Fruit fly (Drosophila melanogaster): Measurements from ENCODE around the gene NAAT1.

Gene NAAT1

DNA sequence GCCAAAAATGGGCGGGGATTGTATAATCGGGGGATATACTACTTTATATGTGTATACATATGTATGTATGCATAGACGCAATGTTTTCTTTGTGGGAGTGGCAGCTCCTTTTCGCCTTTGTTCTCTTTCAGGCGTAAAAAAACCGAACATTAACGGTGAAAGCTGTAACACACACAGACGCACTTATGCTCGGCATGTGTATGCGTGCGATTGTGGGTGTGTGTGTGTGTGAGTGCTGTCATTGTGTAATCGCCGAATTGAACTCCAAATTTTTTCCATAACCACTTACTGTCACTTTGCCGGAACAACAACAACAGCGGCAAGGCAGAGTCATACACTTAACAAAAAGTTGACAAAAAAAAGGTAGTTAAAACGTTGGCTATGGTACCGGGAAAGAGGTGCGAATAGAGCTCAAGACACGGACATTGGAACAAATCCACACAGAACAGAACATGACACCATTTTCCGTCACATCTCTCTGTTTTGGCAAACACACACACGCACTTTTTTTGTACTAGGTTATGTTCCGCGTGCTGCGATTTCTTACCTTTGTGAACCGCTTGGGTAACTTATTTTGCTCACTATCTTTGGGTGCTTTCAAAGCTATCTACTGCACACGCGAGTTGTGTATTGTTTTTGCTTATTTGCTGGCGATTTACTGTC lies 9.4 kb upstream of the NAAT1 start:
- TF ChIP-seq CG12768 (GFP tag; optimal IDR thresholded peaks at IDR 0.05), result no peak
- no peak for TF ChIP-seq kay (GFP tag; ENCODE audit: borderline replicate concordance)
- TF ChIP-seq tj (GFP tag; optimal IDR thresholded peaks at IDR 0.05), result no peak
- no peak for TF ChIP-seq CG33017 (tag; optimal IDR thresholded peaks at IDR 0.05)
- TF ChIP-seq bab1 (GFP tag; optimal IDR thresholded peaks at IDR 0.05), result no peak
- TF ChIP-seq CG7101 (tag; optimal IDR thresholded peaks at IDR 0.05), result no peak
- TF ChIP-seq Clk (GFP tag; optimal IDR thresholded peaks at IDR 0.05), result no peak
- TF ChIP-seq CG1620 (GFP tag; optimal IDR thresholded peaks at IDR 0.05), result no peak
- no peak for TF ChIP-seq pad (GFP tag; optimal IDR thresholded peaks at IDR 0.05)
- no peak for TF ChIP-seq Mnt (GFP tag; optimal IDR thresholded peaks at IDR 0.05)
- no peak for TF ChIP-seq cic (GFP tag; optimal IDR thresholded peaks at IDR 0.05)
- no peak for TF ChIP-seq Hr96 (GFP tag; optimal IDR thresholded peaks at IDR 0.05)
- no peak for TF ChIP-seq toe (GFP tag; optimal IDR thresholded peaks at IDR 0.05)
- no peak for TF ChIP-seq cnc (optimal IDR thresholded peaks at IDR 0.05)
- no peak for TF ChIP-seq CG11617 (GFP tag; optimal IDR thresholded peaks at IDR 0.05)
- TF ChIP-seq CG7045 (GFP tag; optimal IDR thresholded peaks at IDR 0.05), result no peak
- no peak for TF ChIP-seq CG14711 (tag; optimal IDR thresholded peaks at IDR 0.05)
- TF ChIP-seq ovo (GFP tag; optimal IDR thresholded peaks at IDR 0.05), result no peak

DNA sequence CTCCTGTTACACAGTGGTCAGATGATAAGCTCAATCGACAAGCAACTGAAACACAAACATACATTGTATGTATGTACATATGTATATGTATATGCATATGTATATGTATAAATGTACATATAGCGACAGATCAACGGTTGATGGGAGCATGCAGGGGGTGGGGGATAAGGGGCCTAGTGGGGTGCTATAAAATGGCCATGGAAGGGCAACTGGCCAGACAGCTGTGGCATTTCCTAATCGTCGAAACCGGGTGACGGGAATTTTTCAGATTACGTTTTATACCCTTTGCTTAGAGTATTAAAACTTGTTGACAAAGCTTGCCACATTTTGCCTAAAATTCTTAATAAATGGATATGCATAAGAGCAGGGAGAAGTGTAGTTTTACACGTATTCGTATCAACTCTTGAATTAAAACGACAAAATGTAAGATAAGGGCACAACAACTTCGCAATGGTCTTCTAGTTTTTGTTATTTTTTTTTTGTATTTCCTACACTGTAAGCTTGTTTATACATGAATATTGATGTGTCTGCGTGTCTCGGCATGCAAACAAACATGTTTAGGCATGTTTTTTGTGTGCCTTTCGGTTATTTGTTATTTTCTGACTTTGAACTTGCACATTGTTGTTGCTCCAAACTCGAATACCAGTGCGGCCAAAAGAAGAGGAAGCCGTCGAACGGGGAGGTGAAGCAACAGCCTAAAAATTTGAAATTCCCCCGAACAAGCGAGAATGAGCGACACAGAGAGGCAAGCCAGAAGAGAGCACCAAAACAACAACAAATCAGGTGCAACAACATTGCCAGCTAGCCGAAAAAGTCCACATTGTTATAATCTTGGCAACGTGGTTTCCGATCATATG lies 8.6 kb upstream of the NAAT1 start:
- TF ChIP-seq CG11617 (GFP tag; optimal IDR thresholded peaks at IDR 0.05) (peak; percentile 34), Crg-1 (GFP tag; optimal IDR thresholded peaks at IDR 0.05) (no peak), Hr96 (GFP tag; optimal IDR thresholded peaks at IDR 0.05) (no peak), toe (GFP tag; optimal IDR thresholded peaks at IDR 0.05) (no peak), pad (GFP tag; optimal IDR thresholded peaks at IDR 0.05) (no peak), cnc (optimal IDR thresholded peaks at IDR 0.05) (no peak), cic (GFP tag; optimal IDR thresholded peaks at IDR 0.05) (peak; percentile 25), CG5204 (GFP tag; optimal IDR thresholded peaks at IDR 0.05) (no peak), CG7101 (tag; optimal IDR thresholded peaks at IDR 0.05) (peak; percentile 45), CG33017 (tag; optimal IDR thresholded peaks at IDR 0.05) (peak; percentile 21), kay (GFP tag; ENCODE audit: borderline replicate concordance) (no peak), ovo (GFP tag; optimal IDR thresholded peaks at IDR 0.05) (peak; percentile 32), CG14711 (tag; optimal IDR thresholded peaks at IDR 0.05) (peak; percentile 40)

DNA sequence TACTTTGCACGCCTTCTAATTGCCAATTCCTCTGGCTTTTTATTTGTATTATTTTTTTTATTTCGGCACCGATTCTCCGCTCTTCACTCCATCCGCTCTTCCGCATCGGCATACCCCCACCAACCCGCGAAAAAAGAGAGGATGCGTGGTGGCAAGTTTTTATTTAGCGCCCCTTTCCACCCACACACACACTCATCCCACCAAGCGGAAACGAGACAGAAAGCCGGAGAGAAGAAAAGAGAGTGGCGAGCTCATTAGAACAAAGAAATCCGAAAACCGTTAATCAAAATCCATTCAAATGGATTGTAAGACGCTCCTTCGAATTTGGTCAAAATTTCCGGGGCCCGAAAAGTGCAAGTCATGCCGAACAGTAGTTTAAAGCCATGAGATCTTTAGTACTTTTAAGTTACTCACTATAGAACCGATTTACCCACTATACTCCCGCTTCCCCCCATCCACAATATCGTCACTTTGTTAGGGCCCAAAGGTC lies 8.0 kb upstream of the NAAT1 start:
- TF ChIP-seq kay (GFP tag; ENCODE audit: borderline replicate concordance) (peak; percentile 59), Mnt (GFP tag; optimal IDR thresholded peaks at IDR 0.05) (no peak), bab1 (GFP tag; optimal IDR thresholded peaks at IDR 0.05) (no peak), ovo (GFP tag; optimal IDR thresholded peaks at IDR 0.05) (no peak), cnc (optimal IDR thresholded peaks at IDR 0.05) (peak; percentile 81 to 83)

DNA sequence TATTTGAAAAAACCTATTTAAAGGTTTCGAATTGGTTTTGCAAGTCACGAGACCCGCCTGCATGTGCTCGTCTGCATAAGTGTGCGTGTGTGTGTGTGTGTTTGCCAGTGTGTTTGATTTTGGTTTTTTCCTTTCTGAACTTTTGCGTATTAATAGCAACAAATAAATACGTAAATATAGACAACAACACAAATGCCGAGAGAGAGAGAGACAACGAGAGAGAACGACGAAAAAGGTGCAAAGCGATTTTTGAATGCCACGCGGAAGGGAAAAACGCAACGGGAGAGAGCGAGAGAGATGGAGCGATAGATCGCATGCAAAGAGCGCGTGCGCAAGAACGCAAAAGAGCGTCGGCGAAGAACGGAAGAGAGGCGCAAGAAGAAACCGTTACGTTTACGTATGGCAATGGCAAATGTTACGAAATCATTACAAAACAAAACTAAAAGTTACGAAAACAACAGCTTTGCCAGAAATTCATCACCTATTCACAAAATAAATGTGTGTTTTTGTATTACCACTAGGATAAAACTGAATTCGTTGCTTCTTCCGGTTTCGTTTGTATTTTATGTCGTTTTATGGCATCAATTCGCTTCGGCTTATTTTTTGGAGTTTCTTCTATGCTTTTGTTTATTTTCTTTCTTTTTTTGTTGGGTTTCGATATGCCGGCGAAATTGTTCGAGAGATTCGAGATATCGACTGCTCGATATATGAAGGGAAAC lies 7.3 kb upstream of the NAAT1 start:
- peak; percentile 6 for TF ChIP-seq pad (GFP tag; optimal IDR thresholded peaks at IDR 0.05)
- TF ChIP-seq CG12768 (GFP tag; optimal IDR thresholded peaks at IDR 0.05), result no peak
- no peak for TF ChIP-seq Crg-1 (GFP tag; optimal IDR thresholded peaks at IDR 0.05)
- TF ChIP-seq CG11617 (GFP tag; optimal IDR thresholded peaks at IDR 0.05), result no peak
- peak in 1 of 2 experiments; percentile 25 for TF ChIP-seq cnc (optimal IDR thresholded peaks at IDR 0.05)
- no peak for TF ChIP-seq CG33017 (tag; optimal IDR thresholded peaks at IDR 0.05)
- TF ChIP-seq Hr96 (GFP tag; optimal IDR thresholded peaks at IDR 0.05), result no peak
- TF ChIP-seq CG14711 (tag; optimal IDR thresholded peaks at IDR 0.05), result no peak
- no peak for TF ChIP-seq bab1 (GFP tag; optimal IDR thresholded peaks at IDR 0.05)
- peak; percentile 83 for TF ChIP-seq ovo (GFP tag; optimal IDR thresholded peaks at IDR 0.05)
- TF ChIP-seq Mnt (GFP tag; optimal IDR thresholded peaks at IDR 0.05), result peak; percentile 83
- TF ChIP-seq CG7045 (GFP tag; optimal IDR thresholded peaks at IDR 0.05), result no peak
- TF ChIP-seq kay (GFP tag; ENCODE audit: borderline replicate concordance), result peak; percentile 80
- peak; percentile 41 for TF ChIP-seq tj (GFP tag; optimal IDR thresholded peaks at IDR 0.05)
- TF ChIP-seq CG7101 (tag; optimal IDR thresholded peaks at IDR 0.05), result no peak
- no peak for TF ChIP-seq Clk (GFP tag; optimal IDR thresholded peaks at IDR 0.05)
- TF ChIP-seq CG1620 (GFP tag; optimal IDR thresholded peaks at IDR 0.05), result no peak
- TF ChIP-seq cic (GFP tag; optimal IDR thresholded peaks at IDR 0.05), result no peak

DNA sequence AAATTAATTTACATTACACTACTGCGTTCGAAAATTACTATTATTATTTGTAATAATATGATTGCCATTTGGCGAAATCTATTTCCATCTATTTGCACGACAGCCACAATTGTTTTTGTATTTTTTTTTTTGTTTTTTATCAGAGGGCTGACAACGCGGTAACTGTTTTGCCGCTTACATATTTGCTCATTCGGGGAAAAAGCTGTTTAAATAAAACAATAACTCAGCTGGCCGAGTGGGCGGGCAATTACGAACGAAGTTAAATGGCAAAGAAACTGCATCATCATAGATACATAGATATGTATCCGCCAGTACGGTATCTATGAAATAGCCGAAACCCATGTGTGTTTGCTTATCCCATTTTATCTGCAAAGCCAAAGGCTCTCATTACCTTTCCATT lies 1.8 kb downstream of the NAAT1 start:
- TF ChIP-seq CG5204 (GFP tag; optimal IDR thresholded peaks at IDR 0.05), result no peak
- TF ChIP-seq cic (GFP tag; optimal IDR thresholded peaks at IDR 0.05), result no peak
- TF ChIP-seq CG1620 (GFP tag; optimal IDR thresholded peaks at IDR 0.05), result no peak
- TF ChIP-seq ovo (GFP tag; optimal IDR thresholded peaks at IDR 0.05), result no peak
- TF ChIP-seq toe (GFP tag; optimal IDR thresholded peaks at IDR 0.05), result no peak
- TF ChIP-seq CG12768 (GFP tag; optimal IDR thresholded peaks at IDR 0.05), result no peak
- no peak for TF ChIP-seq pad (GFP tag; optimal IDR thresholded peaks at IDR 0.05)
- TF ChIP-seq CG7045 (GFP tag; optimal IDR thresholded peaks at IDR 0.05), result no peak
- TF ChIP-seq kay (GFP tag; ENCODE audit: borderline replicate concordance), result no peak
- no peak for TF ChIP-seq CG14711 (tag; optimal IDR thresholded peaks at IDR 0.05)
- TF ChIP-seq tj (GFP tag; optimal IDR thresholded peaks at IDR 0.05), result no peak
- TF ChIP-seq Mnt (GFP tag; optimal IDR thresholded peaks at IDR 0.05), result no peak
- TF ChIP-seq CG33017 (tag; optimal IDR thresholded peaks at IDR 0.05), result no peak
